Fruit fly (Drosophila melanogaster) whole organism, wandering third instar larva: ENCODE measurements around the gene Tsp3A.

ENCODE experiments used
- CrebA ChIP-seq: fragments of 200-800 bp; sonication (Bioruptor generic); optimal IDR thresholded peaks from 2 replicates; lab custom pipeline; 2016; ENCODE audit warnings: missing biosample characterization, mild to moderate bottlenecking, missing genetic modification characterization, borderline replicate concordance
- Dfd ChIP-seq: fragments of >200 bp; optimal IDR thresholded peaks from 2 replicates; lab custom pipeline; 2017; ENCODE audit warnings: missing biosample characterization, missing genetic modification characterization
- Dif ChIP-seq: fragments of 200-275, 200-300 bp; sonication (Bioruptor generic); optimal IDR thresholded peaks from 2 replicates; lab custom pipeline; 2018; ENCODE audit warnings: missing biosample characterization, missing genetic modification characterization; ENCODE audit not compliant: partially characterized antibody
- GATAd ChIP-seq: sonication (Bioruptor generic); optimal IDR thresholded peaks from 2 replicates; lab custom pipeline; 2016; ENCODE audit warnings: missing biosample characterization, missing genetic modification characterization
- HLH106 ChIP-seq: fragments of 200-800 bp; optimal IDR thresholded peaks from 3 replicates; lab custom pipeline; 2019; ENCODE audit warnings: missing biosample characterization, mild to moderate bottlenecking, missing genetic modification characterization, moderate library complexity
- Hnf4 ChIP-seq: fragments of 200-800 bp; sonication (Bioruptor generic); optimal IDR thresholded peaks from 2 replicates; lab custom pipeline; 2016; ENCODE audit warnings: missing biosample characterization, mild to moderate bottlenecking, missing genetic modification characterization
- Hr78 ChIP-seq: fragments of >200 bp; optimal IDR thresholded peaks from 2 replicates; lab custom pipeline; 2017; ENCODE audit warnings: missing biosample characterization, missing genetic modification characterization
- Jra ChIP-seq: sonication (Bioruptor generic); optimal IDR thresholded peaks from 2 replicates; lab custom pipeline; 2016; ENCODE audit warnings: missing biosample characterization, missing genetic modification characterization
- Mio ChIP-seq: sonication (Bioruptor generic); optimal IDR thresholded peaks from 2 replicates; lab custom pipeline; 2016; ENCODE audit warnings: missing biosample characterization, missing genetic modification characterization
- Myc ChIP-seq: fragments of >200 bp; optimal IDR thresholded peaks from 2 replicates; lab custom pipeline; 2017
- N ChIP-seq: fragments of >200 bp; optimal IDR thresholded peaks from 2 replicates; lab custom pipeline; 2018; ENCODE audit warnings: missing biosample characterization, missing external identifiers, missing genetic modification characterization
- OdsH ChIP-seq: fragments of 200-800 bp; sonication (Bioruptor generic); optimal IDR thresholded peaks from 2 replicates; lab custom pipeline; 2016; ENCODE audit warnings: missing biosample characterization, mild to moderate bottlenecking, missing genetic modification characterization
- Rel ChIP-seq, 2 experiments: fragments of 200-800 bp; sonication (Bioruptor generic) in 1 of 2; optimal IDR thresholded peaks; 2 replicates in 1 of 2; 3 replicates in 1 of 2; lab custom pipeline; 2016 to 2019; ENCODE audit warnings: mild to moderate bottlenecking in 2 of 2, missing biosample characterization in 2 of 2, missing genetic modification characterization in 2 of 2, moderate library complexity in 1 of 2
- Sp1 ChIP-seq: fragments of 200-800 bp; sonication (Bioruptor generic); optimal IDR thresholded peaks from 3 replicates; lab custom pipeline; 2019; ENCODE audit warnings: missing biosample characterization, mild to moderate bottlenecking, missing genetic modification characterization, moderate library complexity
- brk ChIP-seq: fragments of 200-800 bp; sonication (Bioruptor generic); optimal IDR thresholded peaks from 2 replicates; lab custom pipeline; 2016; ENCODE audit warnings: missing biosample characterization, mild to moderate bottlenecking, missing genetic modification characterization
- dl ChIP-seq, 2 experiments: fragments of 175-275, 200-275 bp in 1 of 2; fragments of 200-275 bp in 1 of 2; sonication (Bioruptor generic); optimal IDR thresholded peaks; lab custom pipeline; 2018; ENCODE audit warnings: mild to moderate bottlenecking in 2 of 2, missing biosample characterization in 2 of 2, missing genetic modification characterization in 2 of 2, moderate library complexity in 2 of 2; ENCODE audit not compliant: partially characterized antibody in 2 of 2, insufficient read depth in 1 of 2
- dmrt93B ChIP-seq: fragments of 200-800 bp; sonication (Bioruptor generic); optimal IDR thresholded peaks from 2 replicates; lab custom pipeline; 2018; ENCODE audit warnings: missing biosample characterization, mild to moderate bottlenecking, missing genetic modification characterization
- dsf ChIP-seq: sonication (Bioruptor generic); optimal IDR thresholded peaks from 2 replicates; lab custom pipeline; 2016; ENCODE audit warnings: missing biosample characterization, missing genetic modification characterization, borderline replicate concordance
- ey ChIP-seq: fragments of 200-800 bp; sonication (Bioruptor generic); optimal IDR thresholded peaks from 2 replicates; lab custom pipeline; 2016; ENCODE audit warnings: missing biosample characterization, missing genetic modification characterization
- fru ChIP-seq: fragments of 200-800 bp; sonication (Bioruptor generic); optimal IDR thresholded peaks from 3 replicates; lab custom pipeline; 2016; ENCODE audit warnings: missing biosample characterization, mild to moderate bottlenecking, missing genetic modification characterization
- jim ChIP-seq: fragments of 175-275, 200-325 bp; sonication (Bioruptor generic); optimal IDR thresholded peaks from 2 replicates; lab custom pipeline; 2016; ENCODE audit warnings: missing biosample characterization, mild to moderate bottlenecking, missing genetic modification characterization
- psq ChIP-seq: fragments of 200-800 bp; sonication (Bioruptor generic); optimal IDR thresholded peaks from 3 replicates; lab custom pipeline; 2017; ENCODE audit warnings: missing biosample characterization, mild to moderate bottlenecking, missing genetic modification characterization, moderate library complexity
- rgr ChIP-seq: fragments of 200-800 bp; sonication (Bioruptor generic); optimal IDR thresholded peaks from 3 replicates; lab custom pipeline; 2016; ENCODE audit warnings: missing biosample characterization, mild to moderate bottlenecking, missing genetic modification characterization
- sage ChIP-seq: fragments of 200-800 bp; sonication (Bioruptor generic); optimal IDR thresholded peaks from 2 replicates; lab custom pipeline; 2016; ENCODE audit warnings: missing biosample characterization, mild to moderate bottlenecking, missing genetic modification characterization
- tai ChIP-seq: sonication (Bioruptor generic); optimal IDR thresholded peaks from 2 replicates; lab custom pipeline; 2016; ENCODE audit warnings: missing biosample characterization, missing genetic modification characterization
- usp ChIP-seq: fragments of >200 bp; optimal IDR thresholded peaks from 2 replicates; lab custom pipeline; 2017; ENCODE audit warnings: missing biosample characterization, missing genetic modification characterization
- woc ChIP-seq: sonication (Bioruptor generic); optimal IDR thresholded peaks from 2 replicates; lab custom pipeline; 2016; ENCODE audit warnings: missing biosample characterization, mild to moderate bottlenecking, missing genetic modification characterization

Gene Tsp3A

DNA sequence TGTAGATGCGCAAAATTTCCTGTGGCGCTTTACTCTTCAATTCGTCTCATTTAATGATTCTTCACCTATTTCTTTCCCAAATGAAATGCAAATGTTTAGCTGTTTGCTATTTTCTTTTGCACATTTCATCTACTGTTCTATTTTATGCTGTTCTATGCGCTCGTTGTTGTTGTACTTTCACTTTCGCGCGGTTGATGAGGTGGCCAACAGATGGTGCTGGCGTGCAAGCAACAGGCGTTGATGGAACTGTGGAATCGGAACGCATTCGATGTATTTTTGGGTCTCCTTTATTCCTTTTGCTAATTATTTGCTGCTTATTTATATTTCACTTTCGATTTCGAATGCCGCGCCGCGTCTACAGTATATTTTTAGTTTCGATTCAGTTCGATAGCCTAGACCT, 36.5 kb upstream of the Tsp3A start:
- no peak for TF ChIP-seq HLH106
- no peak for TF ChIP-seq Mio (GFP tag; lab: Kevin White, UChicago)
- TF ChIP-seq jim (GFP tag; lab: Kevin White, UChicago): no peak
- no peak for TF ChIP-seq psq (GFP tag; lab: Kevin White, UChicago)
- no peak for TF ChIP-seq sage (GFP tag; lab: Kevin White, UChicago)
- TF ChIP-seq usp (GFP tag; lab: Kevin White, UChicago): no peak
- no peak for TF ChIP-seq rgr
- TF ChIP-seq Myc (lab: Kevin White, UChicago): no peak
- no peak for TF ChIP-seq fru
- TF ChIP-seq ey (GFP tag; lab: Kevin White, UChicago): no peak
- no peak for TF ChIP-seq Dif (GFP tag; lab: Kevin White, UChicago)
- no peak for TF ChIP-seq Dfd (GFP tag; lab: Kevin White, UChicago)
- TF ChIP-seq Jra (GFP tag; lab: Kevin White, UChicago): no peak
- TF ChIP-seq Hr78 (GFP tag; lab: Kevin White, UChicago): no peak

DNA sequence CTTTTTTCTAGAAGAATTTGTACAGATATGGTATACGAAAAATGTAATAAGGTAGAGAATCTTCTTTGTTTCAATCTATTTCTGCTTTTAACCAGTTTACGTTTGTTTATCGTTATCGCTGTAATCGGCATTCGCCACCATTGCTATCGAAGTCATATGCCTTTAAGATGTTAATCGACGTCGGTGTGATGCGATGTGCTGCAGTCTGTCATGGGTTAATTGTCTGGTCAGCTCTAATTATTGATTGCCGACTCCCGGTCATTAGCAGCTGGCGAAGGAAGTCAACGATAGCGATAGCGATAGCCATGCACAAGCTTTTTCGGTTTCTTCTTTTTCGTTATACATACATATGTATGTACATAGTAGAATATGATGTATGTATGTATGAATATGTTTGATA, 35.9 kb upstream of the Tsp3A start:
- TF ChIP-seq dsf (GFP tag; lab: Kevin White, UChicago): no peak
- TF ChIP-seq Sp1 (GFP tag; lab: Kevin White, UChicago): no peak
- no peak for TF ChIP-seq Rel (GFP tag; optimal IDR thresholded peaks at IDR 0.05; lab: Kevin White, UChicago)
- TF ChIP-seq Rel (tag; optimal IDR thresholded peaks at IDR 0.05; lab: Kevin White, UChicago): no peak
- TF ChIP-seq Dif (GFP tag; lab: Kevin White, UChicago): no peak
- TF ChIP-seq N (GFP tag; lab: Kevin White, UChicago): no peak
- TF ChIP-seq CrebA (GFP tag; lab: Kevin White, UChicago): no peak
- no peak for TF ChIP-seq rgr
- TF ChIP-seq Jra (GFP tag; lab: Kevin White, UChicago): no peak
- no peak for TF ChIP-seq tai
- TF ChIP-seq GATAd (GFP tag; lab: Kevin White, UChicago): no peak
- TF ChIP-seq, all 38 proteins: peak for 0

DNA sequence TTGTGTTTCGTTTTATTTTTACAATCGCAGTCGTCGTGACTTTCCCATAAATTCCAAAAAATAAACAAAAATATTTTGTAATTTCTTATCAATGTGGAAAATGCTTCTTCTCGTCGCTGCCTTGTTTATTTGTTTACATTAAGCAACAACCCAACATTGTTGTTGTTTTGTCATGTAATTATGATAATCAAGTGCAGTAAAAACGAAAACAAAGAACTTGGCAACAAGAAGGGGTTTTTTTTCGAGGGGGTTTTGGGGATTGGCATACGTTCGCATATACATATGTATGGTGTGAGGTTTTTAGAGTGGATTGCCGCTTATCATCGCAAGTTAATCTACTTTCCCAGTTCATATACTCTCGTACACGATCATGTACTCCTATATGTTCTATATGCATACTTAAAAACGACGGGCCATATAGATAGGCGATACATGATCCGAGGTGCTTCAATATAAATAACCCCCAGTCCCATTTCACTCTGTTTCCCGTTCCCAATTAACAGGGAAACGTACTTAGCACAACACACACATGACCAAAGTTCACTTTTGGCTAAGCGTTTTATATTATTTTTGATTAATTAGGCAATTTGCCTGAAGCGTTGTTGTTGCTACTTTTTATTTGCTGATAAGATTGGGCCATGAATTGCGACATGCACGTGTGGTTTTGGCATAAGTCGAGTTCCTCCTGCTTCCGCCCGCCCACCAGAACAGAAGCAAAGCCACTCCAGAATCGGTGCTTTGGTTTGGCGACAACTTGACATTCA, 34.2 kb upstream of the Tsp3A start:
- TF ChIP-seq woc (GFP tag; lab: Kevin White, UChicago): no peak
- TF ChIP-seq CrebA (GFP tag; lab: Kevin White, UChicago): peak; percentile 67
- no peak for TF ChIP-seq dmrt93B (GFP tag; lab: Kevin White, UChicago)
- TF ChIP-seq Sp1 (GFP tag; lab: Kevin White, UChicago): peak; percentile 3
- no peak for TF ChIP-seq dl (GFP tag; optimal IDR thresholded peaks at IDR 0.05; lab: Kevin White, UChicago; ENCODE audit: insufficient read depth in 1 of 2, partially characterized antibody in 2 of 2)
- peak; percentile 32 for TF ChIP-seq Hnf4 (GFP tag; lab: Kevin White, UChicago)
- no peak for TF ChIP-seq Rel (GFP tag; optimal IDR thresholded peaks at IDR 0.05; lab: Kevin White, UChicago)
- peak; percentile 96 for TF ChIP-seq Rel (tag; optimal IDR thresholded peaks at IDR 0.05; lab: Kevin White, UChicago)
- no peak for TF ChIP-seq Jra (GFP tag; lab: Kevin White, UChicago)
- TF ChIP-seq fru: no peak

DNA sequence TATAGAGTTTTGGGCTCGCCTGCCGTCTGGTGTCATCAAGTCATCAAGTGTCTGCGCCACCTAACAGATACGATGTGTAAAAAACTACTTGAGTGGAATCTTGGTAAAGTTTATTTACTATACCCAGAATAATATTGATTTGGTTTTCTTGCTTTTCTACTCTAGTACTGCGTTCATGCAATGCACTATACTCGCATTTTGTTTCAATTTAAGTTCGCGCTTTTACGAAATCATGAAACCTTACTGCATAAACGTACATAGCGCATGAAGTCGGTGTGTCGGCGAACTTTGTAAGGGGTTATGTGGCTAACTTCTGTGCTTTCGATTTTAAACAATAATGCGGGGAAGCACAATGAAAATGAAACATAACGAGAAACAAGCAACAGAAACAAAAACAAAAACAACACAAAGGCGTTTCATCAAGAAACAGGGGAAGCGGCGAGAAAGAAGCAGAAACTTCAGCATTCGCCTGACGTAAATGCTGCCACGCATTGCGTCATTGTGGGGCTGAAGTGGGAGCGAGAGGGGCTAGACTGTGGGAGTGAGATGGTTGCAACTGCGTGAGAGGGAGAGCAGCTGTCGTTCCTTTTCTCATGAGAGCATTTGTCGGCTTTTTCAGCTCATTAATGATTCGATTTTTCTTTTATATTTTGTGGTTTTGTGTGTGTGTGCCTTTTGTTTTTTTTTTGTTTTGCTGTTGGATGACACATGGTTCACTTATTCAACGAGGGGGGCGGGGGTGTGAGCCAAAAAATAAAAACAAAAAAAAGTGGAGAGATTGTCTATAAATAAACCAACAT, 32.8 kb upstream of the Tsp3A start:
- TF ChIP-seq OdsH (GFP tag; lab: Kevin White, UChicago) (no peak), dl (GFP tag; optimal IDR thresholded peaks at IDR 0.05; lab: Kevin White, UChicago; ENCODE audit: insufficient read depth in 1 of 2, partially characterized antibody in 2 of 2) (peak in 1 of 2 experiments; percentile 66), HLH106 (no peak), Rel (GFP tag; optimal IDR thresholded peaks at IDR 0.05; lab: Kevin White, UChicago) (peak; percentile 6), Rel (tag; optimal IDR thresholded peaks at IDR 0.05; lab: Kevin White, UChicago) (peak; percentile 98), Hnf4 (GFP tag; lab: Kevin White, UChicago) (no peak), fru (no peak), Myc (lab: Kevin White, UChicago) (no peak), CrebA (GFP tag; lab: Kevin White, UChicago) (peak; percentile 21), psq (GFP tag; lab: Kevin White, UChicago) (peak; percentile 25), Dfd (GFP tag; lab: Kevin White, UChicago) (no peak), brk (GFP tag; lab: Kevin White, UChicago) (no peak), Jra (GFP tag; lab: Kevin White, UChicago) (peak; percentile 18), Dif (GFP tag; lab: Kevin White, UChicago) (no peak)
